Fruit fly (Drosophila melanogaster): ENCODE data around the gene TP53INP.

The TP53INP gene

DNA sequence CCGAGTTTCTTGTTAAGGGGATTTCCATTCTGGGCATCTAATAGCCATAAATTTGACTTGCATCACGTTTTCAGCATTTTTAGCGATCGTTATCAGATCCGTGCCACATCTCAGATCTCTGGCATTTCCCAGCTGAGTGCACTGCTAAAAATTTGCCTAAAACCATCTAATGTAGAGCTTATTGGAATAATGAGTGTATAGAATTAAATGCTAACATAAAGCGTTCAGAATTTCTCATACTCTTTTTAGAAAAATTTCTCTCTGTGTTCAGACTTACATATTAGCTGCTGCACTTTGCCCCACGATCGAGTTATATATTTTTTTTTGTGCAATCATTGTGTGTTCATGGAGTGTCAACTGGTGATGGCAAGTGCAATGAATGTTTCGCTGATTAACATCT lies 1.0 kb downstream of the TP53INP start:
- TF ChIP-seq dl (GFP tag; optimal IDR thresholded peaks at IDR 0.05; ENCODE audit: insufficient read depth in 1 of 2, partially characterized antibody in 2 of 2) (no peak), Myc (optimal IDR thresholded peaks at IDR 0.05) (no peak), brk (GFP tag; optimal IDR thresholded peaks at IDR 0.05) (no peak), Vsx2 (GFP tag; optimal IDR thresholded peaks at IDR 0.05; ENCODE audit: partially characterized antibody) (no peak), jim (GFP tag; optimal IDR thresholded peaks at IDR 0.05) (no peak), HLH106 (tag; optimal IDR thresholded peaks at IDR 0.05) (peak; percentile 18), h (GFP tag; optimal IDR thresholded peaks at IDR 0.05) (peak; percentile 40), rgr (GFP tag; optimal IDR thresholded peaks at IDR 0.05) (peak; percentile 40), fru (GFP tag; optimal IDR thresholded peaks at IDR 0.05) (peak; percentile 15), ey (GFP tag; optimal IDR thresholded peaks at IDR 0.05) (peak; percentile 21), usp (GFP tag; optimal IDR thresholded peaks at IDR 0.05) (no peak), woc (GFP tag; optimal IDR thresholded peaks at IDR 0.05) (no peak), Sp1 (GFP tag; optimal IDR thresholded peaks at IDR 0.05) (no peak), psq (GFP tag; optimal IDR thresholded peaks at IDR 0.05) (no peak), N (GFP tag; optimal IDR thresholded peaks at IDR 0.05) (no peak), Dfd (GFP tag; optimal IDR thresholded peaks at IDR 0.05) (no peak), dsf (GFP tag; optimal IDR thresholded peaks at IDR 0.05; ENCODE audit: borderline replicate concordance) (no peak), dmrt93B (GFP tag; optimal IDR thresholded peaks at IDR 0.05) (no peak), br (GFP tag; optimal IDR thresholded peaks at IDR 0.05) (peak; percentile 21), foxo (GFP tag; optimal IDR thresholded peaks at IDR 0.05) (peak in 1 of 2 experiments; percentile 39), CG32264 (GFP tag; optimal IDR thresholded peaks at IDR 0.05) (no peak), CrebA (GFP tag; optimal IDR thresholded peaks at IDR 0.05; ENCODE audit: borderline replicate concordance) (no peak), tai (GFP tag; optimal IDR thresholded peaks at IDR 0.05) (peak; percentile 27), Abd-B (GFP tag; optimal IDR thresholded peaks at IDR 0.05) (no peak), Mio (GFP tag; optimal IDR thresholded peaks at IDR 0.05) (no peak), sage (GFP tag; optimal IDR thresholded peaks at IDR 0.05) (no peak)

dm6 chr3L:4408313-4409133 lies 1.8 kb downstream of the TP53INP start:
- TF ChIP-seq Hr83 (GFP tag; optimal IDR thresholded peaks at IDR 0.05; ENCODE audit: poor library complexity, severe bottlenecking) (no peak), pan (optimal IDR thresholded peaks at IDR 0.05) (no peak), Myc (optimal IDR thresholded peaks at IDR 0.05) (no peak), dmrt93B (GFP tag; optimal IDR thresholded peaks at IDR 0.05) (no peak), OdsH (GFP tag; optimal IDR thresholded peaks at IDR 0.05) (no peak), CG9705 (GFP tag; optimal IDR thresholded peaks at IDR 0.05) (no peak), sv (GFP tag; optimal IDR thresholded peaks at IDR 0.05) (no peak), Sp1 (GFP tag; optimal IDR thresholded peaks at IDR 0.05) (no peak), Hr78 (GFP tag; optimal IDR thresholded peaks at IDR 0.05) (no peak), fru (GFP tag; optimal IDR thresholded peaks at IDR 0.05) (peak; percentile 36), Rel (GFP tag; optimal IDR thresholded peaks at IDR 0.05) (no peak), Rel (tag; optimal IDR thresholded peaks at IDR 0.05) (peak; percentile 96), HLH106 (tag; optimal IDR thresholded peaks at IDR 0.05) (no peak), h (GFP tag; optimal IDR thresholded peaks at IDR 0.05) (peak; percentile 8), woc (GFP tag; optimal IDR thresholded peaks at IDR 0.05) (peak; percentile 28), CG32264 (GFP tag; optimal IDR thresholded peaks at IDR 0.05) (no peak), brk (GFP tag; optimal IDR thresholded peaks at IDR 0.05) (no peak), br (GFP tag; optimal IDR thresholded peaks at IDR 0.05) (no peak), ey (GFP tag; optimal IDR thresholded peaks at IDR 0.05) (no peak), CrebA (GFP tag; optimal IDR thresholded peaks at IDR 0.05; ENCODE audit: borderline replicate concordance) (no peak), tai (GFP tag; optimal IDR thresholded peaks at IDR 0.05) (no peak), Dfd (GFP tag; optimal IDR thresholded peaks at IDR 0.05) (no peak), Hnf4 (GFP tag; optimal IDR thresholded peaks at IDR 0.05) (no peak), jim (GFP tag; optimal IDR thresholded peaks at IDR 0.05) (peak; percentile 81), sage (GFP tag; optimal IDR thresholded peaks at IDR 0.05) (no peak), Dif (GFP tag; optimal IDR thresholded peaks at IDR 0.05; ENCODE audit: partially characterized antibody) (no peak), dl (GFP tag; optimal IDR thresholded peaks at IDR 0.05; ENCODE audit: insufficient read depth in 1 of 2, partially characterized antibody in 2 of 2) (no peak), Abd-B (GFP tag; optimal IDR thresholded peaks at IDR 0.05) (no peak), rgr (GFP tag; optimal IDR thresholded peaks at IDR 0.05) (no peak), Vsx2 (GFP tag; optimal IDR thresholded peaks at IDR 0.05; ENCODE audit: partially characterized antibody) (peak; percentile 68), Mio (GFP tag; optimal IDR thresholded peaks at IDR 0.05) (no peak), psq (GFP tag; optimal IDR thresholded peaks at IDR 0.05) (peak; percentile 64), lola (GFP tag; optimal IDR thresholded peaks at IDR 0.05) (no peak), dsf (GFP tag; optimal IDR thresholded peaks at IDR 0.05; ENCODE audit: borderline replicate concordance) (no peak), N (GFP tag; optimal IDR thresholded peaks at IDR 0.05) (no peak), usp (GFP tag; optimal IDR thresholded peaks at IDR 0.05) (no peak), Jra (GFP tag; optimal IDR thresholded peaks at IDR 0.05) (no peak), GATAd (GFP tag; optimal IDR thresholded peaks at IDR 0.05) (no peak), foxo (GFP tag; optimal IDR thresholded peaks at IDR 0.05) (peak in 1 of 2 experiments; percentile 38)
